Fruit fly (Drosophila melanogaster) whole organism, embryonic: ENCODE measurements around the gene rush.

ENCODE experiments used
- Awh ChIP-seq: fragments of 200-800 bp; sonication (Bioruptor generic); IDR thresholded peaks from 2 replicates; pipeline ENCODE4, ENCODE4 v1.3.6; 2022; ENCODE audit warnings: missing biosample characterization, missing genetic modification characterization
- B-H2 ChIP-seq: fragments of 200-800 bp; sonication (Bioruptor generic); optimal IDR thresholded peaks from 2 replicates; lab custom pipeline; 2018; ENCODE audit warnings: missing biosample characterization, mild to moderate bottlenecking, missing genetic modification characterization
- CG12236 ChIP-seq: fragments of 200-800 bp; sonication (Bioruptor generic); optimal IDR thresholded peaks from 2 replicates; lab custom pipeline; 2016; ENCODE audit warnings: missing biosample characterization, missing genetic modification characterization
- CG12299 ChIP-seq: fragments of 200-800 bp; sonication (Bioruptor generic); optimal IDR thresholded peaks from 2 replicates; lab custom pipeline; 2018; ENCODE audit warnings: missing biosample characterization, mild to moderate bottlenecking, missing genetic modification characterization
- CG12744 ChIP-seq: fragments of 200-800 bp; sonication (Bioruptor generic); optimal IDR thresholded peaks from 2 replicates; lab custom pipeline; 2016; ENCODE audit warnings: missing biosample characterization, missing genetic modification characterization
- CG14014 ChIP-seq: fragments of 200-800 bp; sonication (Bioruptor generic); IDR thresholded peaks from 2 replicates; pipeline ENCODE4 v1.3.6; 2022; ENCODE audit warnings: missing biosample characterization, missing genetic modification characterization
- CG16779 ChIP-seq: fragments of 200-800 bp; sonication (Bioruptor generic); IDR thresholded peaks from 2 replicates; pipeline ENCODE4 v1.3.6; 2022; ENCODE audit warnings: missing biosample characterization, missing genetic modification characterization
- CG30431 ChIP-seq: fragments of 200-800 bp; sonication (Bioruptor generic); optimal IDR thresholded peaks from 2 replicates; lab custom pipeline; 2017; ENCODE audit warnings: missing biosample characterization, missing genetic modification characterization
- CG32532 ChIP-seq: fragments of 200-800 bp; sonication (Bioruptor generic); IDR thresholded peaks from 2 replicates; pipeline ENCODE4 v1.3.6; 2022; ENCODE audit warnings: missing biosample characterization, missing genetic modification characterization
- CG3407 ChIP-seq: fragments of 200-800 bp; sonication (Bioruptor generic); optimal IDR thresholded peaks from 2 replicates; lab custom pipeline; 2018; ENCODE audit warnings: missing biosample characterization, mild to moderate bottlenecking, missing genetic modification characterization
- CG4424 ChIP-seq: fragments of 200-800 bp; sonication (Bioruptor generic); optimal IDR thresholded peaks from 3 replicates; lab custom pipeline; 2016; ENCODE audit warnings: missing biosample characterization, missing genetic modification characterization
- CG5180 ChIP-seq: fragments of 200-800 bp; sonication (Bioruptor generic); optimal IDR thresholded peaks from 3 replicates; lab custom pipeline; 2017; ENCODE audit warnings: missing biosample characterization, missing genetic modification characterization, mild to moderate bottlenecking, moderate library complexity, missing genetic modification reagents
- CG7786 ChIP-seq: fragments of 200-800 bp; sonication (Bioruptor generic); optimal IDR thresholded peaks from 2 replicates; lab custom pipeline; 2016; ENCODE audit warnings: missing biosample characterization, missing genetic modification characterization
- CG7839 ChIP-seq: fragments of 200-800 bp; sonication (Bioruptor generic); optimal IDR thresholded peaks from 3 replicates; lab custom pipeline; 2018; ENCODE audit warnings: missing biosample characterization, mild to moderate bottlenecking, missing genetic modification characterization, moderate library complexity
- CG8924 ChIP-seq: fragments of 200-800 bp; optimal IDR thresholded peaks from 3 replicates; lab custom pipeline; 2019; ENCODE audit warnings: missing biosample characterization, mild to moderate bottlenecking, missing genetic modification characterization, moderate library complexity
- Dip2 ChIP-seq: fragments of 200-800 bp; sonication (Bioruptor generic); IDR thresholded peaks from 2 replicates; pipeline ENCODE4 v1.3.6; 2022; ENCODE audit warnings: missing biosample characterization, missing genetic modification characterization
- Dip3 ChIP-seq: fragments of 200-800 bp; sonication (Bioruptor generic); optimal IDR thresholded peaks from 3 replicates; lab custom pipeline; 2016; ENCODE audit warnings: missing biosample characterization, missing genetic modification characterization
- E2f1 ChIP-seq: fragments of 200-800 bp; sonication (Bioruptor generic); IDR thresholded peaks from 2 replicates; pipeline ENCODE4 v1.3.6; 2022; ENCODE audit warnings: missing biosample characterization, missing genetic modification characterization
- Eip74EF ChIP-seq, 2 experiments: fragments of 200-800 bp in 1 of 2; fragments of >200 bp in 1 of 2; sonication (Bioruptor generic) in 1 of 2; optimal IDR thresholded peaks; 2 replicates each; lab custom pipeline; 2017 to 2019; ENCODE audit warnings: missing biosample characterization in 2 of 2, missing genetic modification characterization in 2 of 2, mild to moderate bottlenecking in 1 of 2, moderate library complexity in 1 of 2
- Ets65A ChIP-seq: fragments of 200-800 bp; sonication (Bioruptor generic); peaks from one replicate; lab custom pipeline; 2016; ENCODE audit warnings: missing biosample characterization, missing genetic modification characterization
- Gug ChIP-seq: fragments of 200-800 bp; sonication (Bioruptor generic); IDR thresholded peaks from 4 replicates; pipeline ENCODE4 v1.3.6; 2022; ENCODE audit warnings: missing biosample characterization, missing genetic modification characterization
- HHEX ChIP-seq: fragments of 200-800 bp; sonication (Bioruptor generic); optimal IDR thresholded peaks from 3 replicates; lab custom pipeline; 2017; ENCODE audit warnings: missing biosample characterization, mild to moderate bottlenecking, missing genetic modification characterization, missing genetic modification reagents
- Hmx ChIP-seq: fragments of 200-800 bp; sonication (Bioruptor generic); optimal IDR thresholded peaks from 2 replicates; lab custom pipeline; 2016; ENCODE audit warnings: missing biosample characterization, missing genetic modification characterization
- Hr39 ChIP-seq: fragments of >200 bp; optimal IDR thresholded peaks from 2 replicates; lab custom pipeline; 2017
- Lhr ChIP-seq: fragments of 200-800 bp; sonication (Bioruptor generic); optimal IDR thresholded peaks from 3 replicates; lab custom pipeline; 2017; ENCODE audit warnings: mild to moderate bottlenecking, missing biosample characterization, missing genetic modification reagents, missing genetic modification characterization
- NC2β ChIP-seq: fragments of 200-800 bp; sonication (Bioruptor generic); optimal IDR thresholded peaks from 2 replicates; lab custom pipeline; 2016; ENCODE audit warnings: missing biosample characterization, missing genetic modification characterization
- Nf-YC ChIP-seq: fragments of 200-800 bp; optimal IDR thresholded peaks from 3 replicates; lab custom pipeline; 2019; ENCODE audit warnings: missing biosample characterization, mild to moderate bottlenecking, missing genetic modification characterization, moderate library complexity
- Rx ChIP-seq: fragments of 200-800 bp; sonication (Bioruptor generic); IDR thresholded peaks from 2 replicates; pipeline ENCODE4 v1.3.6; 2022; ENCODE audit warnings: missing biosample characterization, missing genetic modification characterization
- Ssrp ChIP-seq: fragments of 200-800 bp; sonication (Bioruptor generic); optimal IDR thresholded peaks from 2 replicates; lab custom pipeline; 2018; ENCODE audit warnings: missing biosample characterization, mild to moderate bottlenecking, missing genetic modification characterization, moderate library complexity
- Trl ChIP-seq, 3 experiments: fragments of >200 bp in 2 of 3; fragments of 200-800 bp in 1 of 3; sonication (Bioruptor generic) in 1 of 3; optimal IDR thresholded peaks; 2 replicates in 1 of 3; 3 replicates in 2 of 3; lab custom pipeline; 2016 to 2017; ENCODE audit warnings: missing biosample characterization in 1 of 3, missing genetic modification characterization in 1 of 3
- Usf ChIP-seq: fragments of 200-800 bp; sonication (Bioruptor generic); optimal IDR thresholded peaks from 2 replicates; lab custom pipeline; 2017; ENCODE audit warnings: missing genotype, missing biosample characterization, missing genetic modification characterization
- Vsx1 ChIP-seq: fragments of 200-800 bp; sonication (Bioruptor generic); optimal IDR thresholded peaks from 2 replicates; lab custom pipeline; 2017; ENCODE audit warnings: missing biosample characterization, mild to moderate bottlenecking, missing genetic modification characterization, missing genetic modification reagents
- abd-A ChIP-seq: fragments of 200-800 bp; sonication (Bioruptor generic); optimal IDR thresholded peaks from 3 replicates; lab custom pipeline; 2019; ENCODE audit warnings: missing biosample characterization, mild to moderate bottlenecking, missing genetic modification characterization, moderate library complexity
- cad ChIP-seq: fragments of >200 bp; optimal IDR thresholded peaks from 2 replicates; lab custom pipeline; 2017; ENCODE audit warnings: missing biosample characterization, missing genetic modification characterization
- chn ChIP-seq: fragments of 200-800 bp; sonication (Bioruptor generic); optimal IDR thresholded peaks from 2 replicates; lab custom pipeline; 2016; ENCODE audit warnings: missing biosample characterization, missing genetic modification characterization
- cwo ChIP-seq: fragments of 200-800 bp; sonication (Bioruptor generic); optimal IDR thresholded peaks from 3 replicates; lab custom pipeline; 2017; ENCODE audit warnings: missing biosample characterization, missing genetic modification characterization, mild to moderate bottlenecking, moderate library complexity, missing genetic modification reagents
- grau ChIP-seq: fragments of 200-800 bp; optimal IDR thresholded peaks from 3 replicates; lab custom pipeline; 2019; ENCODE audit warnings: missing biosample characterization, mild to moderate bottlenecking, missing genetic modification characterization, moderate library complexity
- gt ChIP-seq: fragments of 200-800 bp; sonication (Bioruptor generic); IDR thresholded peaks from 2 replicates; pipeline ENCODE4 v1.3.6; 2022; ENCODE audit warnings: missing biosample characterization, missing genetic modification characterization
- lola ChIP-seq, 3 experiments: fragments of >200 bp in 2 of 3; fragments of 200-800 bp in 1 of 3; sonication (Bioruptor generic) in 1 of 3; optimal IDR thresholded peaks; 2 replicates each; lab custom pipeline; 2017 to 2019; ENCODE audit warnings: missing biosample characterization in 3 of 3, missing genetic modification characterization in 3 of 3, mild to moderate bottlenecking in 1 of 3, moderate library complexity in 1 of 3
- maf-S ChIP-seq: fragments of 200-800 bp; sonication (Bioruptor generic); optimal IDR thresholded peaks from 2 replicates; lab custom pipeline; 2016; ENCODE audit warnings: missing biosample characterization, missing genetic modification characterization
- mld ChIP-seq: fragments of 200-800 bp; sonication (Bioruptor generic); IDR thresholded peaks from 3 replicates; pipeline ENCODE4 v1.3.6; 2022; ENCODE audit warnings: missing biosample characterization, missing genetic modification characterization; ENCODE audit not compliant: partially characterized antibody
- pan ChIP-seq, 4 experiments: fragments of >200 bp in 3 of 4; fragments of 200-800 bp in 1 of 4; sonication (Bioruptor generic) in 1 of 4; optimal IDR thresholded peaks in 3 of 4; IDR thresholded peaks in 1 of 4; 2 replicates each; pipeline versions ENCODE4 v1.3.6 to Lab custom; 2017 to 2022; ENCODE audit warnings: missing biosample characterization in 2 of 4, missing genetic modification characterization in 2 of 4, mixed read lengths in 1 of 4
- sima ChIP-seq: fragments of 200-800 bp; sonication (Bioruptor generic); optimal IDR thresholded peaks from 2 replicates; lab custom pipeline; 2016; ENCODE audit warnings: missing biosample characterization, missing genetic modification characterization
- sisA ChIP-seq: fragments of 200-800 bp; sonication (Bioruptor generic); IDR thresholded peaks from 2 replicates; pipeline ENCODE4 v1.3.6; 2022; ENCODE audit warnings: missing biosample characterization, missing genetic modification characterization
- tin ChIP-seq: fragments of 200-800 bp; sonication (Bioruptor generic); optimal IDR thresholded peaks from 3 replicates; lab custom pipeline; 2016; ENCODE audit warnings: missing biosample characterization, missing genetic modification characterization
- toy ChIP-seq: fragments of 200-800 bp; sonication (Bioruptor generic); IDR thresholded peaks from 2 replicates; pipeline ENCODE4 v1.3.6; 2022; ENCODE audit warnings: missing biosample characterization, missing genetic modification characterization
- usp ChIP-seq: fragments of >200 bp; optimal IDR thresholded peaks from 2 replicates; lab custom pipeline; 2017; ENCODE audit warnings: missing biosample characterization, missing genetic modification characterization
- wor ChIP-seq: fragments of 200-800 bp; sonication (Bioruptor generic); IDR thresholded peaks from 2 replicates; pipeline ENCODE4 v1.3.6; 2022; ENCODE audit warnings: missing biosample characterization, missing genetic modification characterization
- zen ChIP-seq: fragments of 200-800 bp; sonication (Bioruptor generic); optimal IDR thresholded peaks from 3 replicates; lab custom pipeline; 2018; ENCODE audit warnings: missing biosample characterization, mild to moderate bottlenecking, missing genetic modification characterization, moderate library complexity

Gene rush

dm6 chrX:1478276-1479122 lies at the start of gene rush (continued):
- TF ChIP-seq Eip74EF (GFP tag; optimal IDR thresholded peaks at IDR 0.05; lab: Kevin White, UChicago), result no peak
- peak; percentile 10 for TF ChIP-seq Lhr (GFP tag; lab: Kevin White, UChicago)
- peak; percentile 20 for TF ChIP-seq tin (GFP tag; lab: Kevin White, UChicago)
- peak; percentile 60 for TF ChIP-seq CG32532 (GFP tag; lab: Robert Waterston, UW)
- no peak for TF ChIP-seq usp (GFP tag; lab: Kevin White, UChicago)
- no peak for TF ChIP-seq Vsx1 (GFP tag; lab: Kevin White, UChicago)
- TF ChIP-seq CG16779 (GFP tag; lab: Robert Waterston, UW), result no peak
- TF ChIP-seq CG12744 (GFP tag; lab: Kevin White, UChicago), result no peak
- TF ChIP-seq toy, result no peak
- no peak for TF ChIP-seq E2f1
- TF ChIP-seq CG4424, result peak; percentile 22
- no peak for TF ChIP-seq Dip2
- no peak for TF ChIP-seq maf-S (GFP tag; lab: Kevin White, UChicago)
- TF ChIP-seq pan (optimal IDR thresholded peaks at IDR 0.05; lab: Kevin White, UChicago), result no peak
- no peak for TF ChIP-seq pan (GFP tag; optimal IDR thresholded peaks at IDR 0.05 in 1 of 2, IDR thresholded peaks at IDR 0.05 in 1 of 2)
- TF ChIP-seq Ets65A (GFP tag; lab: Kevin White, UChicago), result no peak
- TF ChIP-seq CG30431, result no peak
- peak; percentile 13; the same call in 1 of the 2 replicates for TF ChIP-seq CG14014 (GFP tag; lab: Robert Waterston, UW)
- TF ChIP-seq CG5180 (GFP tag; lab: Kevin White, UChicago), result no peak
- no peak for TF ChIP-seq Nf-YC (tag; lab: Kevin White, UChicago)
- TF ChIP-seq Ssrp, result no peak
- no peak for TF ChIP-seq abd-A (tag; lab: Kevin White, UChicago)
- TF ChIP-seq CG12236 (GFP tag; lab: Kevin White, UChicago), result no peak
- peak; percentile 55; the same call in 3 of the 4 replicates for TF ChIP-seq Gug
- TF ChIP-seq NC2β, result no peak
- no peak for TF ChIP-seq sima
- TF ChIP-seq Awh (GFP tag; lab: Robert Waterston, UW), result no peak
- TF ChIP-seq Dip3 (GFP tag; lab: Kevin White, UChicago), result no peak
- peak; percentile 22 for TF ChIP-seq HHEX (GFP tag; lab: Kevin White, UChicago)
- peak; percentile 26 for TF ChIP-seq grau
- TF ChIP-seq zen (tag; lab: Kevin White, UChicago), result no peak
- TF ChIP-seq sisA (GFP tag; lab: Robert Waterston, UW), result peak; percentile 14; the same call in 1 of the 2 replicates
- peak; percentile 0 for TF ChIP-seq CG7839 (tag; lab: Kevin White, UChicago)
- no peak for TF ChIP-seq cwo (GFP tag; lab: Kevin White, UChicago)
- TF ChIP-seq cad (GFP tag; lab: Kevin White, UChicago), result no peak
- TF ChIP-seq CG8924 (tag; lab: Kevin White, UChicago), result no peak
- TF ChIP-seq Usf (GFP tag; lab: Kevin White, UChicago), result no peak
- TF ChIP-seq B-H2 (GFP tag; lab: Kevin White, UChicago), result peak; percentile 2
- no peak for TF ChIP-seq gt (GFP tag; lab: Robert Waterston, UW)
- TF ChIP-seq lola (GFP tag; optimal IDR thresholded peaks at IDR 0.05; lab: Kevin White, UChicago), result no peak
- TF ChIP-seq CG3407 (GFP tag; lab: Kevin White, UChicago), result no peak
- no peak for TF ChIP-seq mld (GFP tag; lab: Robert Waterston, UW)
- peak; percentile 57 for TF ChIP-seq CG7786 (GFP tag; lab: Kevin White, UChicago)
- no peak for TF ChIP-seq Rx (GFP tag; lab: Robert Waterston, UW)
- no peak for TF ChIP-seq Hr39 (lab: Kevin White, UChicago)
- TF ChIP-seq wor (GFP tag; lab: Robert Waterston, UW), result no peak
- no peak for TF ChIP-seq CG12299 (tag; lab: Kevin White, UChicago)
- TF ChIP-seq Hmx (GFP tag; lab: Kevin White, UChicago), result no peak
- no peak for TF ChIP-seq Trl (optimal IDR thresholded peaks at IDR 0.05; lab: Kevin White, UChicago)
- no peak for TF ChIP-seq Trl (GFP tag; optimal IDR thresholded peaks at IDR 0.05; lab: Kevin White, UChicago)
- TF ChIP-seq chn (GFP tag; lab: Kevin White, UChicago), result no peak
